Worm (Caenorhabditis elegans): Measurements from ENCODE around the gene scl-21.

The scl-21 gene

DNA sequence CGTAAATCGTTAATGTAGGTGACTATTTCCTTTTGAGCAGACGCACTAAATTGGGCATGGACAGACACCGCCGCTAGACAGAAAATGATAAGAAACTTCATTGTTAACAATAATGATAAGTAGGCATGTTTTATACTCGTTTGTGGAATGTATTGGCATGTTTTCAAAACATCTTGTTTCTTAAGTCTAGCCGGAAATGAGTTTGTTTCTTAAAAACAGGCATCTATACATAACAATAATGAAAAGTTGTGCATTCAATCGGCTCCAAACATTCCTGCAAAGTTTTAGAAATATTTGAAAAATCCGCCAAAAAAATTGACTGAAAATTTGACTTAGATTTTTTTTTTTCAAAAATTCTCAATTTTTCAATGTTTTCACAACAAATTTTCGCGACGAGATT, at the start of gene scl-21:
scl-21 (minus strand) TSS at position 101 of the 400 bp plus-strand sequence.
- TF ChIP-seq B0310.2 (tag; optimal IDR thresholded peaks at IDR 0.05) (no peak), scrt-1 (GFP tag; IDR thresholded peaks at IDR 0.05) (no peak), ets-7 (tag; optimal IDR thresholded peaks at IDR 0.05) (no peak), ama-1 (optimal IDR thresholded peaks at IDR 0.05) (no peak), ceh-36 (tag; optimal IDR thresholded peaks at IDR 0.05) (no peak), tra-4 (tag; optimal IDR thresholded peaks at IDR 0.05) (no peak)

ce11 chrV:19545026-19545425, 49.5 kb upstream of the scl-21 start:
- no peak for TF ChIP-seq tbx-37 (GFP tag; conservative IDR thresholded peaks at IDR 0.05)
- TF ChIP-seq pes-1 (GFP tag; IDR thresholded peaks at IDR 0.05), result no peak
- no peak for TF ChIP-seq ceh-13 (GFP tag; optimal IDR thresholded peaks at IDR 0.05)
- no peak for TF ChIP-seq ama-1 (optimal IDR thresholded peaks at IDR 0.05)
- no peak for TF ChIP-seq tra-4 (tag; optimal IDR thresholded peaks at IDR 0.05)
- no peak for TF ChIP-seq sea-1 (GFP tag; conservative IDR thresholded peaks at IDR 0.05)
- no peak for TF ChIP-seq B0310.2 (tag; optimal IDR thresholded peaks at IDR 0.05)
- no peak for TF ChIP-seq tbx-11 (GFP tag; IDR thresholded peaks at IDR 0.05)
- no peak for TF ChIP-seq hnd-1 (tag; optimal IDR thresholded peaks at IDR 0.05)
- no peak for TF ChIP-seq flt-1 (GFP tag; IDR thresholded peaks at IDR 0.05)
- TF ChIP-seq ceh-36 (tag; optimal IDR thresholded peaks at IDR 0.05), result no peak
- no peak for TF ChIP-seq aly-1 (tag; optimal IDR thresholded peaks at IDR 0.05)
- no peak for TF ChIP-seq scrt-1 (GFP tag; IDR thresholded peaks at IDR 0.05)
- no peak for TF ChIP-seq F13C5.2 (tag; optimal IDR thresholded peaks at IDR 0.05)
- TF ChIP-seq ets-7 (tag; optimal IDR thresholded peaks at IDR 0.05), result no peak
- no peak for TF ChIP-seq hmbx-1 (tag; optimal IDR thresholded peaks at IDR 0.05)
- TF ChIP-seq hmg-4 (GFP tag; optimal IDR thresholded peaks at IDR 0.05), result no peak

DNA sequence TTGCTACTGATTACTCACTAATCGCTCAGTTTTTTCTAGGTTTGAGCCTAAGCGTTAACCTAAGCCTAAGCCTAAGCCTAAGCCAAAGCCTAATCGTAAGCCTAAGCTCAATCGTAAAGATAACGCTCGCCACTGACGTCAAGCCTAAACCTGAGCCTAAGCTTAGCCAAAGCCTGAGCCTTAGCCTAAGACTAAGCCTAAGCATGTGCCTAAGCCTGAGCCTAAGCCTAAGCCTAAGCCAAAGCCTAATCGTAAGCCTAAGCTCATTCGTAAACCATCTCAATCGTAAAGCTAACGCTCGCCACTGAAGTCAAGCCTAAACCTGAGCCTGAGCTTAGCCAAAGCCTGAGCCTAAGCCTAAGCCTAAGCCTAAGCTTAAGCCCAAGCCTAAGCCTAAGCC, 48.0 kb upstream of the scl-21 start:
- TF ChIP-seq ceh-36 (tag; optimal IDR thresholded peaks at IDR 0.05) (peak; percentile 72), F13C5.2 (tag; optimal IDR thresholded peaks at IDR 0.05) (no peak), tra-4 (tag; optimal IDR thresholded peaks at IDR 0.05) (no peak), ets-7 (tag; optimal IDR thresholded peaks at IDR 0.05) (no peak), aly-1 (tag; optimal IDR thresholded peaks at IDR 0.05) (no peak), tbx-11 (GFP tag; IDR thresholded peaks at IDR 0.05) (no peak), B0310.2 (tag; optimal IDR thresholded peaks at IDR 0.05) (no peak)

DNA sequence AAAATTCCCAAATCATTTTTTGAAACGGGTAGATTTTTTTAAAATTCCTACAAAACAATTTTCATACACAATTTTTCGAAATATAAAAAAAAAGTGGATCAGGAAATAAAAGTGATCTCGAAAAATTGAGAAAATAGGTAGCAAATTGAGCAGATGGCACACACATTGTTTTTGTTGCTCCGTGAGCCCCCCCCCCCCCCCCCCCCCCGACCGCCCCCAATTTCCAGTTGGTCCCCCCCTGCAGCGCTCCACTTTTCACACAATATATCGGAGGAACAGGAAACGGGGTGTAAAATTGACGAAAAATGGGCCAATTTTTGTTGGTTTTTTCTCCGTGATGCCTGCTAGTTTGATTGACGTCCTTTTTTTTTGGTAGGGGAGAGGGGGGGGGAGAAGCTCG, 45.4 kb upstream of the scl-21 start:
- TF ChIP-seq flt-1 (GFP tag; IDR thresholded peaks at IDR 0.05), result no peak
- TF ChIP-seq ceh-13 (GFP tag; optimal IDR thresholded peaks at IDR 0.05), result no peak
- no peak for TF ChIP-seq B0310.2 (tag; optimal IDR thresholded peaks at IDR 0.05)
- TF ChIP-seq tra-4 (tag; optimal IDR thresholded peaks at IDR 0.05), result no peak
- no peak for TF ChIP-seq scrt-1 (GFP tag; IDR thresholded peaks at IDR 0.05)
- no peak for TF ChIP-seq hmg-4 (GFP tag; optimal IDR thresholded peaks at IDR 0.05)
- no peak for TF ChIP-seq tbx-37 (GFP tag; conservative IDR thresholded peaks at IDR 0.05)
- no peak for TF ChIP-seq sea-1 (GFP tag; conservative IDR thresholded peaks at IDR 0.05)
- no peak for TF ChIP-seq hmbx-1 (tag; optimal IDR thresholded peaks at IDR 0.05)
- TF ChIP-seq ceh-36 (tag; optimal IDR thresholded peaks at IDR 0.05), result no peak
- no peak for TF ChIP-seq tbx-11 (GFP tag; IDR thresholded peaks at IDR 0.05)
- TF ChIP-seq aly-1 (tag; optimal IDR thresholded peaks at IDR 0.05), result no peak
- TF ChIP-seq F13C5.2 (tag; optimal IDR thresholded peaks at IDR 0.05), result no peak
- no peak for TF ChIP-seq ama-1 (optimal IDR thresholded peaks at IDR 0.05)
- TF ChIP-seq ets-7 (tag; optimal IDR thresholded peaks at IDR 0.05), result no peak
- TF ChIP-seq pes-1 (GFP tag; IDR thresholded peaks at IDR 0.05), result no peak
- no peak for TF ChIP-seq hnd-1 (tag; optimal IDR thresholded peaks at IDR 0.05)

DNA sequence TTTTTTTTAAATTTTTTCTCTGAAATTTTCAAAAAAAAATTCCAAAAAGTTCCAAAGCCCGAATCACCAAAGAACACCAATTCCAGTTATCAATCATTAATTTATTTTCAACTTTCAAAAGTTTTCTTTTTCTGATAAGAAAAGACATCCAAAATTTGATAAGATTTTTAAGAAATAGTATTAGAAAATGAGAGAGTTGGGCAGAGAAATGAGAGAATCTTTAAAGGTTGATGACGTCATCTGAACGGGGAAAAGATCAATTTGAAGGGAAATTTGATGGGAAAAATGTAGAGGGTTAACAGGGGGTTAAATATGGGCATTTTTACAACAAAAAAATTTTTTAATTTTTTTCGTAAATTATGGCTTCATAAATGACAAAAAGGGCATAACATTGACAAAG, 38.0 kb upstream of the scl-21 start:
- TF ChIP-seq scrt-1 (GFP tag; IDR thresholded peaks at IDR 0.05) (no peak), pes-1 (GFP tag; IDR thresholded peaks at IDR 0.05) (no peak), hnd-1 (tag; optimal IDR thresholded peaks at IDR 0.05) (no peak), B0310.2 (tag; optimal IDR thresholded peaks at IDR 0.05) (no peak), sea-1 (GFP tag; conservative IDR thresholded peaks at IDR 0.05) (no peak), F13C5.2 (tag; optimal IDR thresholded peaks at IDR 0.05) (no peak), ceh-13 (GFP tag; optimal IDR thresholded peaks at IDR 0.05) (no peak), hmg-4 (GFP tag; optimal IDR thresholded peaks at IDR 0.05) (no peak), ama-1 (optimal IDR thresholded peaks at IDR 0.05) (no peak), aly-1 (tag; optimal IDR thresholded peaks at IDR 0.05) (no peak), tbx-11 (GFP tag; IDR thresholded peaks at IDR 0.05) (no peak), tra-4 (tag; optimal IDR thresholded peaks at IDR 0.05) (no peak), flt-1 (GFP tag; IDR thresholded peaks at IDR 0.05) (no peak), ets-7 (tag; optimal IDR thresholded peaks at IDR 0.05) (no peak), tbx-37 (GFP tag; conservative IDR thresholded peaks at IDR 0.05) (no peak), hmbx-1 (tag; optimal IDR thresholded peaks at IDR 0.05) (no peak), ceh-36 (tag; optimal IDR thresholded peaks at IDR 0.05) (no peak)

- TF ChIP-seq flt-1 (GFP tag; IDR thresholded peaks at IDR 0.05) (no peak), hnd-1 (tag; optimal IDR thresholded peaks at IDR 0.05) (no peak), F13C5.2 (tag; optimal IDR thresholded peaks at IDR 0.05) (no peak), tbx-11 (GFP tag; IDR thresholded peaks at IDR 0.05) (no peak)
Observed at ce11 chrV:19533010-19533409, 37.5 kb upstream of the scl-21 start, which contains the start of gene Y43F8B.2. Gene Y43F8B.2 (minus strand): TSS chrV:19533110.

DNA sequence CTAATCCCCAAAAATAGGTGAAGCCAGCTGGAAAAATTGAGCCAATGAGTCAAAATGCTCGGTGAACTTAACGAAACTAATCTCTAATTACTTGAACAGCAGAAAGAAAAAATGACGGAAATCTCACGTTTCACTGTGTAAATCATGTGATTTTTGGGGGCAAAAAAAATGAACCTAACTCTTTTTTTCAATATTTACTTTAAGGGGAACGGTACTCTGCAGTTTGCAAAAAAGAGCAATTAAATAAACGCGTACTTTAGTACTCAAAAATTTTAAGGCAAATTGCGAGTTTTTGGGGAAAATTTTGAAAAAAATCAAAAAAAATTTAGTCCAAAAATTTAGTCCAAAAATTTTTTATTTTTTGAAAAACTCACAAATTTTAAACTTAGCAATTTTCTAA, 35.5 kb upstream of the scl-21 start:
- TF ChIP-seq tbx-37 (GFP tag; conservative IDR thresholded peaks at IDR 0.05) (no peak), ceh-13 (GFP tag; optimal IDR thresholded peaks at IDR 0.05) (no peak), ceh-36 (tag; optimal IDR thresholded peaks at IDR 0.05) (no peak), sea-1 (GFP tag; conservative IDR thresholded peaks at IDR 0.05) (no peak), flt-1 (GFP tag; IDR thresholded peaks at IDR 0.05) (no peak), F13C5.2 (tag; optimal IDR thresholded peaks at IDR 0.05) (no peak), tra-4 (tag; optimal IDR thresholded peaks at IDR 0.05) (no peak), hnd-1 (tag; optimal IDR thresholded peaks at IDR 0.05) (no peak), hmg-4 (GFP tag; optimal IDR thresholded peaks at IDR 0.05) (no peak), pes-1 (GFP tag; IDR thresholded peaks at IDR 0.05) (no peak), hmbx-1 (tag; optimal IDR thresholded peaks at IDR 0.05) (no peak)

DNA sequence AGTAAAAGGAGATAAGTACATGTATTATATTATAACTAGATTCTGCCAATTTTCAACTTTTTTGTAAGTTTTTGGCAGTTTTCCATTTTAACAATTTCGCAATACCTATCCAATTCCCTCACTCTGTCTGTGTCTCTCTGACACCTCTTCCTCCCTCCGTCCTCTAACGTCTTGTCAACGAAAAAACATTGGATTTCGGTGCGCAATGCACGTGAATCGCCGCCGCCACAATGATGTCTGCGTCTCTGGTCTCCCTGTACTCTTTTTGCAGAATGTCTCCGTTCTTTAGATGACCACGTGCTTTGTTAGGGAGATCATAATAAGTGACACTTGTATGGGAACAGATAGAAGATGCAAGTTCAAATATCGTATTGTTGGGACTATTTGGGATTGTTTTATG, 33.7 kb upstream of the scl-21 start:
- TF ChIP-seq tra-4 (tag; optimal IDR thresholded peaks at IDR 0.05) (no peak), hmg-4 (GFP tag; optimal IDR thresholded peaks at IDR 0.05) (peak; percentile 42)
